Fruit fly (Drosophila melanogaster) whole organism, embryonic: ENCODE data around the gene Mst77F.
A peak's percentile ranks its signal among the peaks of the same experiment; 100 is the strongest.

ENCODE experiments used
- Antp ChIP-seq: fragments of 200-800 bp; sonication (Bioruptor generic); optimal IDR thresholded peaks from 3 replicates; lab custom pipeline; 2016; ENCODE audit warnings: missing biosample characterization, missing genetic modification characterization
- B-H1 ChIP-seq: fragments of 200-800 bp; sonication (Bioruptor generic); IDR thresholded peaks from 3 replicates; pipeline ENCODE4 v1.3.6; 2022; ENCODE audit warnings: missing biosample characterization, missing genetic modification characterization
- Blimp-1 ChIP-seq: fragments of 200-800 bp; sonication (Bioruptor generic); optimal IDR thresholded peaks from 3 replicates; lab custom pipeline; 2018; ENCODE audit warnings: missing biosample characterization, missing genetic modification characterization, mild to moderate bottlenecking, moderate library complexity, missing genetic modification reagents
- CG10267 ChIP-seq: fragments of 200-800 bp; sonication (Bioruptor generic); optimal IDR thresholded peaks from 2 replicates; lab custom pipeline; 2018; ENCODE audit warnings: missing biosample characterization, mild to moderate bottlenecking, missing genetic modification characterization, moderate library complexity
- CG10321 ChIP-seq: fragments of 200-800 bp; sonication (Bioruptor generic); IDR thresholded peaks from 2 replicates; pipeline ENCODE4 v1.3.6; 2022; ENCODE audit warnings: missing biosample characterization, missing genetic modification characterization
- CG10959 ChIP-seq: fragments of 200-800 bp; sonication (Bioruptor generic); IDR thresholded peaks from 2 replicates; pipeline ENCODE4 v1.3.6; 2022; ENCODE audit warnings: missing biosample characterization, missing genetic modification characterization
- CG14050 ChIP-seq: fragments of 200-800 bp; sonication (Bioruptor generic); IDR thresholded peaks from 3 replicates; pipeline ENCODE4 v1.3.6; 2022; ENCODE audit warnings: missing biosample characterization, missing genetic modification characterization
- CG15269 ChIP-seq: fragments of 200-800 bp; sonication (Bioruptor generic); optimal IDR thresholded peaks from 2 replicates; lab custom pipeline; 2018; ENCODE audit warnings: missing biosample characterization, mild to moderate bottlenecking, missing genetic modification characterization, moderate library complexity
- CG1602 ChIP-seq: fragments of 200-800 bp; sonication (Bioruptor generic); optimal IDR thresholded peaks from 3 replicates; lab custom pipeline; 2016; ENCODE audit warnings: missing biosample characterization, missing genetic modification characterization
- CG17359 ChIP-seq: fragments of 200-800 bp; sonication (Bioruptor generic); optimal IDR thresholded peaks from 3 replicates; lab custom pipeline; 2018; ENCODE audit warnings: missing biosample characterization, mild to moderate bottlenecking, missing genetic modification characterization, moderate library complexity
- CG17361 ChIP-seq: fragments of 200-800 bp; sonication (Bioruptor generic); IDR thresholded peaks from 3 replicates; pipeline ENCODE4 v1.3.6; 2022; ENCODE audit warnings: missing biosample characterization, missing genetic modification characterization
- CG32532 ChIP-seq: fragments of 200-800 bp; sonication (Bioruptor generic); IDR thresholded peaks from 2 replicates; pipeline ENCODE4 v1.3.6; 2022; ENCODE audit warnings: missing biosample characterization, missing genetic modification characterization
- CG34224 ChIP-seq: fragments of 200-800 bp; sonication (Bioruptor generic); IDR thresholded peaks from 3 replicates; pipeline ENCODE4 v1.3.6; 2022; ENCODE audit warnings: missing biosample characterization, missing genetic modification characterization; ENCODE audit not compliant: partially characterized antibody
- CG3726 ChIP-seq: fragments of 200-800 bp; sonication (Bioruptor generic); IDR thresholded peaks from 3 replicates; pipeline ENCODE4, ENCODE4 v1.3.6; 2022; ENCODE audit warnings: missing biosample characterization, missing genetic modification characterization
- CG4360 ChIP-seq: fragments of 200-800 bp; sonication (Bioruptor generic); IDR thresholded peaks from 2 replicates; pipeline ENCODE4 v1.3.6; 2022; ENCODE audit warnings: missing biosample characterization, missing genetic modification characterization
- CG6272 ChIP-seq: fragments of 200-800 bp; sonication (Bioruptor generic); IDR thresholded peaks from 2 replicates; pipeline ENCODE4 v1.3.6; 2022; ENCODE audit warnings: missing biosample characterization, missing genetic modification characterization
- CG7963 ChIP-seq: fragments of 200-800 bp; sonication (Bioruptor generic); IDR thresholded peaks from 3 replicates; pipeline ENCODE4 v1.3.6; 2022; ENCODE audit warnings: missing biosample characterization, missing genetic modification characterization; ENCODE audit not compliant: partially characterized antibody
- CG8359 ChIP-seq: fragments of 200-800 bp; sonication (Bioruptor generic); optimal IDR thresholded peaks from 2 replicates; lab custom pipeline; 2017; ENCODE audit warnings: missing biosample characterization, mild to moderate bottlenecking, missing genetic modification characterization, borderline replicate concordance
- CG9797 ChIP-seq: fragments of 200-800 bp; sonication (Bioruptor generic); optimal IDR thresholded peaks from 3 replicates; lab custom pipeline; 2018; ENCODE audit warnings: missing biosample characterization, mild to moderate bottlenecking, missing genetic modification characterization
- Dip3 ChIP-seq: fragments of 200-800 bp; sonication (Bioruptor generic); optimal IDR thresholded peaks from 3 replicates; lab custom pipeline; 2016; ENCODE audit warnings: missing biosample characterization, missing genetic modification characterization
- Hey ChIP-seq: fragments of 200-800 bp; sonication (Bioruptor generic); optimal IDR thresholded peaks from 3 replicates; lab custom pipeline; 2018; ENCODE audit warnings: missing biosample characterization, mild to moderate bottlenecking, missing genetic modification characterization
- Hmr ChIP-seq: fragments of 200-800 bp; sonication (Bioruptor generic); optimal IDR thresholded peaks from 3 replicates; lab custom pipeline; 2017; ENCODE audit warnings: mild to moderate bottlenecking, missing biosample characterization, missing genetic modification reagents, missing genetic modification characterization
- Hmx ChIP-seq: fragments of 200-800 bp; sonication (Bioruptor generic); optimal IDR thresholded peaks from 2 replicates; lab custom pipeline; 2016; ENCODE audit warnings: missing biosample characterization, missing genetic modification characterization
- Meics ChIP-seq: fragments of 200-800 bp; sonication (Bioruptor generic); optimal IDR thresholded peaks from 2 replicates; lab custom pipeline; 2017; ENCODE audit warnings: missing biosample characterization, mild to moderate bottlenecking, missing genetic modification characterization
- Nf-YA ChIP-seq: fragments of 200-800 bp; sonication (Bioruptor generic); IDR thresholded peaks from 2 replicates; pipeline ENCODE4 v1.3.6; 2022; ENCODE audit warnings: missing biosample characterization, missing genetic modification characterization
- Oli ChIP-seq: fragments of 200-800 bp; sonication (Bioruptor generic); optimal IDR thresholded peaks from 2 replicates; lab custom pipeline; 2018; ENCODE audit warnings: missing biosample characterization, mild to moderate bottlenecking, missing genetic modification characterization, moderate library complexity
- Poxn ChIP-seq: fragments of 200-800 bp; sonication (Bioruptor generic); IDR thresholded peaks from 2 replicates; pipeline ENCODE4 v1.3.6; 2022; ENCODE audit warnings: missing biosample characterization, missing genetic modification characterization
- Ptx1 ChIP-seq: fragments of 200-800 bp; sonication (Bioruptor generic); IDR thresholded peaks from 2 replicates; pipeline ENCODE4 v1.3.6; 2022; ENCODE audit warnings: missing biosample characterization, missing genetic modification characterization
- Sox100B ChIP-seq: fragments of 200-800 bp; sonication (Bioruptor generic); optimal IDR thresholded peaks from 3 replicates; lab custom pipeline; 2018; ENCODE audit warnings: missing biosample characterization, mild to moderate bottlenecking, missing genetic modification characterization
- Sry-β ChIP-seq: fragments of 200-800 bp; sonication (Bioruptor generic); optimal IDR thresholded peaks from 2 replicates; lab custom pipeline; 2018; ENCODE audit warnings: missing biosample characterization, mild to moderate bottlenecking, missing genetic modification characterization, moderate library complexity
- Xbp1 ChIP-seq: fragments of 200-800 bp; sonication (Bioruptor generic); optimal IDR thresholded peaks from 3 replicates; lab custom pipeline; 2016; ENCODE audit warnings: missing biosample characterization, mild to moderate bottlenecking, missing genetic modification characterization
- bigmax ChIP-seq: fragments of 200-800 bp; sonication (Bioruptor generic); optimal IDR thresholded peaks from 2 replicates; lab custom pipeline; 2018; ENCODE audit warnings: missing biosample characterization, mild to moderate bottlenecking, missing genetic modification characterization
- br ChIP-seq: fragments of >200 bp; optimal IDR thresholded peaks from 2 replicates; lab custom pipeline; 2017
- chinmo ChIP-seq: fragments of 200-800 bp; sonication (Bioruptor generic); IDR thresholded peaks from 4 replicates; pipeline ENCODE4 v1.3.6; 2022; ENCODE audit warnings: missing biosample characterization, missing genetic modification characterization; ENCODE audit not compliant: partially characterized antibody
- croc ChIP-seq: fragments of 200-800 bp; sonication (Bioruptor generic); conservative IDR thresholded peaks from 3 replicates; pipeline ENCODE4 v1.3.6; 2022; ENCODE audit warnings: missing biosample characterization, missing genetic modification characterization
- dati ChIP-seq: fragments of 200-800 bp; sonication (Bioruptor generic); IDR thresholded peaks from 2 replicates; pipeline ENCODE4 v1.3.6; 2022; ENCODE audit warnings: missing biosample characterization, missing genetic modification characterization
- dpn ChIP-seq, 2 experiments: fragments of 200-800 bp; sonication (Bioruptor generic); optimal IDR thresholded peaks; 3 replicates each; lab custom pipeline; 2016; ENCODE audit warnings: missing biosample characterization in 2 of 2, missing genetic modification characterization in 2 of 2
- emc ChIP-seq: fragments of 200-800 bp; sonication (Bioruptor generic); optimal IDR thresholded peaks from 2 replicates; lab custom pipeline; 2016; ENCODE audit warnings: missing biosample characterization, missing genetic modification characterization
- ems ChIP-seq: fragments of 200-800 bp; sonication (Bioruptor generic); optimal IDR thresholded peaks from 3 replicates; lab custom pipeline; 2016; ENCODE audit warnings: missing biosample characterization, missing genetic modification characterization
- eyg ChIP-seq: fragments of 200-800 bp; sonication (Bioruptor generic); optimal IDR thresholded peaks from 3 replicates; lab custom pipeline; 2016; ENCODE audit warnings: missing biosample characterization, missing genetic modification characterization
- gcm2 ChIP-seq: fragments of 200-800 bp; sonication (Bioruptor generic); optimal IDR thresholded peaks from 2 replicates; lab custom pipeline; 2016; ENCODE audit warnings: missing biosample characterization, missing genetic modification characterization
- ind ChIP-seq: fragments of 200-800 bp; sonication (Bioruptor generic); optimal IDR thresholded peaks from 3 replicates; lab custom pipeline; 2016; ENCODE audit warnings: missing biosample characterization, missing genetic modification characterization
- pan ChIP-seq, 4 experiments: fragments of >200 bp in 3 of 4; fragments of 200-800 bp in 1 of 4; sonication (Bioruptor generic) in 1 of 4; optimal IDR thresholded peaks in 3 of 4; IDR thresholded peaks in 1 of 4; 2 replicates each; pipeline versions ENCODE4 v1.3.6 to Lab custom; 2017 to 2022; ENCODE audit warnings: missing biosample characterization in 2 of 4, missing genetic modification characterization in 2 of 4, mixed read lengths in 1 of 4
- pzg ChIP-seq: fragments of 200-800 bp; sonication (Bioruptor generic); optimal IDR thresholded peaks from 3 replicates; lab custom pipeline; 2018; ENCODE audit warnings: missing biosample characterization, mild to moderate bottlenecking, missing genetic modification characterization, moderate library complexity
- ro ChIP-seq: fragments of 200-800 bp; sonication (Bioruptor generic); IDR thresholded peaks from 2 replicates; pipeline ENCODE4 v1.3.6; 2022; ENCODE audit warnings: missing biosample characterization, missing genetic modification characterization
- seq ChIP-seq: fragments of 200-800 bp; sonication (Bioruptor generic); IDR thresholded peaks from 2 replicates; pipeline ENCODE4 v1.3.6; 2022; ENCODE audit warnings: missing biosample characterization, missing genetic modification characterization
- slou ChIP-seq: fragments of 200-800 bp; sonication (Bioruptor generic); optimal IDR thresholded peaks from 3 replicates; lab custom pipeline; 2016; ENCODE audit warnings: missing biosample characterization, missing genetic modification characterization
- vvl ChIP-seq: fragments of 200-800 bp; sonication (Bioruptor generic); IDR thresholded peaks from 2 replicates; pipeline ENCODE4 v1.3.6; 2022; ENCODE audit warnings: missing biosample characterization, missing genetic modification characterization
- yki ChIP-seq: fragments of >200 bp; optimal IDR thresholded peaks from 3 replicates; lab custom pipeline; 2018

The Mst77F gene

dm6 chr3L:20826950-20827910 is 9.4 kb upstream of the Mst77F start (continued):
- TF ChIP-seq seq (GFP tag; lab: Robert Waterston, UW) (peak; percentile 26; the same call in 1 of the 2 replicates), CG6272 (GFP tag; lab: Robert Waterston, UW) (no peak), CG10267 (tag; lab: Kevin White, UChicago) (no peak), emc (GFP tag; lab: Kevin White, UChicago) (no peak), pzg (GFP tag; lab: Kevin White, UChicago) (no peak), dati (GFP tag; lab: Robert Waterston, UW) (no peak), CG10959 (GFP tag; lab: Robert Waterston, UW) (no peak), bigmax (GFP tag; lab: Kevin White, UChicago) (no peak), Blimp-1 (GFP tag; lab: Kevin White, UChicago) (peak; percentile 10), CG10321 (no peak), CG17359 (tag; lab: Kevin White, UChicago) (no peak), pan (optimal IDR thresholded peaks at IDR 0.05; lab: Kevin White, UChicago) (no peak), pan (GFP tag; optimal IDR thresholded peaks at IDR 0.05 in 1 of 2, IDR thresholded peaks at IDR 0.05 in 1 of 2) (peak in 1 of 2 experiments; percentile 61), Antp (no peak), ind (GFP tag; lab: Kevin White, UChicago) (peak; percentile 35), yki (lab: Kevin White, UChicago) (no peak), CG1602 (no peak), CG8359 (GFP tag; lab: Kevin White, UChicago) (no peak), Hmx (GFP tag; lab: Kevin White, UChicago) (no peak), slou (no peak), Ptx1 (GFP tag; lab: Robert Waterston, UW) (peak; percentile 65; the same call in 1 of the 2 replicates), Nf-YA (GFP tag; lab: Robert Waterston, UW) (no peak), Sox100B (GFP tag; lab: Kevin White, UChicago) (no peak), CG15269 (tag; lab: Kevin White, UChicago) (no peak), croc (GFP tag; lab: Robert Waterston, UW) (no peak), CG7963 (no peak), CG34224 (GFP tag; lab: Robert Waterston, UW) (no peak), CG14050 (no peak), Sry-β (GFP tag; lab: Kevin White, UChicago) (no peak), eyg (GFP tag; lab: Kevin White, UChicago) (no peak), Poxn (no peak), gcm2 (GFP tag; lab: Kevin White, UChicago) (no peak), chinmo (GFP tag; lab: Robert Waterston, UW) (no peak), Xbp1 (GFP tag; lab: Kevin White, UChicago) (peak; percentile 48), CG3726 (no peak), CG9797 (GFP tag; lab: Kevin White, UChicago) (no peak), dpn (GFP tag; optimal IDR thresholded peaks at IDR 0.05; lab: Kevin White, UChicago) (peak in 1 of 2 experiments; percentile 15), CG32532 (GFP tag; lab: Robert Waterston, UW) (no peak; the same call in 1 of the 2 replicates), ro (GFP tag; lab: Robert Waterston, UW) (no peak), CG4360 (GFP tag; lab: Robert Waterston, UW) (no peak), Meics (GFP tag; lab: Kevin White, UChicago) (peak; percentile 40), Hmr (GFP tag; lab: Kevin White, UChicago) (peak; percentile 34), CG17361 (GFP tag; lab: Robert Waterston, UW) (peak; percentile 44; the same call in 1 of the 3 replicates), Hey (tag; lab: Kevin White, UChicago) (no peak), B-H1 (peak; percentile 30; the same call in 1 of the 3 replicates), br (no peak), vvl (GFP tag; lab: Robert Waterston, UW) (no peak), Oli (tag; lab: Kevin White, UChicago) (peak; percentile 12), Dip3 (no peak), ems (GFP tag; lab: Kevin White, UChicago) (no peak)
